Worm (Caenorhabditis elegans) whole organism, L1 larva: ENCODE measurements around the gene C52E2.5.

Experiments
- jun-1 ChIP-seq: fragments of 150-350 bp; optimal IDR thresholded peaks from 2 replicates; lab custom pipeline; 2014; ENCODE audit warnings: missing biosample characterization, missing genetic modification reagents, missing genetic modification characterization
- mdl-1 ChIP-seq, 2 experiments: fragments of 150-350 bp; optimal IDR thresholded peaks; 2 replicates each; lab custom pipeline; 2014 to 2017; ENCODE audit warnings: missing biosample characterization in 2 of 2, missing genetic modification characterization in 2 of 2, inconsistent platforms in 1 of 2
- nhr-47 ChIP-seq: sonication (generic microtip); optimal IDR thresholded peaks from 2 replicates; lab custom pipeline; 2016; ENCODE audit warnings: mild to moderate bottlenecking, missing genetic modification characterization, moderate library complexity, missing compliant biosample characterization
- nhr-76 ChIP-seq: sonication (generic microtip); optimal IDR thresholded peaks from 2 replicates; lab custom pipeline; 2017; ENCODE audit warnings: missing biosample characterization, missing genetic modification characterization
- skn-1 ChIP-seq: fragments of 150-350 bp; optimal IDR thresholded peaks from 2 replicates; lab custom pipeline; 2014; ENCODE audit warnings: missing biosample characterization, missing genetic modification characterization

ce11 chrII:1850840-1851294, 8.1 kb upstream of the C52E2.5 start, which contains the start of gene C52E2.3:
- TF ChIP-seq nhr-47 (tag; lab: Kevin White, UChicago) (no peak), skn-1 (tag; lab: Kevin White, UChicago) (no peak), nhr-76 (tag; lab: Kevin White, UChicago) (no peak), jun-1 (tag; lab: Kevin White, UChicago) (no peak), mdl-1 (tag; optimal IDR thresholded peaks at IDR 0.05; lab: Kevin White, UChicago) (no peak)
